Fruit fly (Drosophila melanogaster) whole organism, embryonic: Measurements from ENCODE around the gene CG43137.

ENCODE experiments used
- Bgb ChIP-seq: fragments of 200-800 bp; sonication (Bioruptor generic); IDR thresholded peaks from 2 replicates; pipeline ENCODE4 v1.3.6; 2022; ENCODE audit warnings: missing biosample characterization, missing genetic modification characterization; ENCODE audit not compliant: partially characterized antibody
- CG10543 ChIP-seq: fragments of 200-800 bp; sonication (Bioruptor generic); optimal IDR thresholded peaks from 3 replicates; lab custom pipeline; 2017; ENCODE audit warnings: missing biosample characterization, mild to moderate bottlenecking, missing genetic modification characterization, moderate library complexity
- CG10979 ChIP-seq: fragments of 200-800 bp; sonication (Bioruptor generic); optimal IDR thresholded peaks from 2 replicates; lab custom pipeline; 2018; ENCODE audit warnings: missing biosample characterization, mild to moderate bottlenecking, missing genetic modification characterization, moderate library complexity
- CG11456 ChIP-seq: fragments of 200-800 bp; sonication (Bioruptor generic); IDR thresholded peaks from 3 replicates; pipeline ENCODE4 v1.3.6; 2022; ENCODE audit warnings: missing biosample characterization, missing genetic modification characterization
- CG11504 ChIP-seq: fragments of 200-800 bp; sonication (Bioruptor generic); optimal IDR thresholded peaks from 3 replicates; lab custom pipeline; 2019; ENCODE audit warnings: missing biosample characterization, mild to moderate bottlenecking, missing genetic modification characterization, moderate library complexity
- CG12155 ChIP-seq: fragments of 200-800 bp; sonication (Bioruptor generic); optimal IDR thresholded peaks from 3 replicates; lab custom pipeline; 2016; ENCODE audit warnings: missing biosample characterization, missing genetic modification characterization
- CG12299 ChIP-seq: fragments of 200-800 bp; sonication (Bioruptor generic); optimal IDR thresholded peaks from 2 replicates; lab custom pipeline; 2018; ENCODE audit warnings: missing biosample characterization, mild to moderate bottlenecking, missing genetic modification characterization
- CG1233 ChIP-seq: fragments of 200-800 bp; sonication (Bioruptor generic); optimal IDR thresholded peaks from 4 replicates; lab custom pipeline; 2018; ENCODE audit warnings: missing biosample characterization, mild to moderate bottlenecking, missing genetic modification characterization
- CG13624 ChIP-seq: fragments of 200-800 bp; sonication (Bioruptor generic); optimal IDR thresholded peaks from 2 replicates; lab custom pipeline; 2016; ENCODE audit warnings: missing biosample characterization, missing genetic modification characterization
- CG13894 ChIP-seq: fragments of 200-800 bp; sonication (Bioruptor generic); optimal IDR thresholded peaks from 3 replicates; lab custom pipeline; 2018; ENCODE audit warnings: missing biosample characterization, mild to moderate bottlenecking, missing genetic modification characterization, moderate library complexity
- CG15601 ChIP-seq: fragments of 200-800 bp; sonication (Bioruptor generic); optimal IDR thresholded peaks from 3 replicates; lab custom pipeline; 2019; ENCODE audit warnings: missing biosample characterization, mild to moderate bottlenecking, missing genetic modification characterization, moderate library complexity
- CG1603 ChIP-seq: fragments of 200-800 bp; sonication (Bioruptor generic); optimal IDR thresholded peaks from 2 replicates; lab custom pipeline; 2019; ENCODE audit warnings: missing biosample characterization, mild to moderate bottlenecking, missing genetic modification characterization, moderate library complexity
- CG18262 ChIP-seq: fragments of 200-800 bp; optimal IDR thresholded peaks from 3 replicates; lab custom pipeline; 2019; ENCODE audit warnings: missing biosample characterization, mild to moderate bottlenecking, missing genetic modification characterization, moderate library complexity
- CG30403 ChIP-seq: fragments of 200-800 bp; sonication (Bioruptor generic); optimal IDR thresholded peaks from 3 replicates; lab custom pipeline; 2016; ENCODE audit warnings: missing biosample characterization, missing genetic modification characterization
- CG30431 ChIP-seq: fragments of 200-800 bp; sonication (Bioruptor generic); optimal IDR thresholded peaks from 2 replicates; lab custom pipeline; 2017; ENCODE audit warnings: missing biosample characterization, missing genetic modification characterization
- CG3163 ChIP-seq: fragments of 200-800 bp; sonication (Bioruptor generic); optimal IDR thresholded peaks from 3 replicates; lab custom pipeline; 2016; ENCODE audit warnings: missing biosample characterization, missing genetic modification characterization
- CG33557 ChIP-seq: fragments of 200-800 bp; sonication (Bioruptor generic); optimal IDR thresholded peaks from 2 replicates; lab custom pipeline; 2019; ENCODE audit warnings: missing biosample characterization, mild to moderate bottlenecking, missing genetic modification characterization, moderate library complexity
- CG4617 ChIP-seq: fragments of 200-800 bp; sonication (Bioruptor generic); optimal IDR thresholded peaks from 3 replicates; lab custom pipeline; 2016; ENCODE audit warnings: missing biosample characterization, missing genetic modification characterization, borderline replicate concordance
- CG4707 ChIP-seq: fragments of 200-800 bp; sonication (Bioruptor generic); optimal IDR thresholded peaks from 2 replicates; lab custom pipeline; 2018; ENCODE audit warnings: missing biosample characterization, mild to moderate bottlenecking, missing genetic modification characterization, moderate library complexity
- CG4820 ChIP-seq: fragments of 200-800 bp; sonication (Bioruptor generic); optimal IDR thresholded peaks from 3 replicates; lab custom pipeline; 2016; ENCODE audit warnings: missing biosample characterization, missing genetic modification characterization
- CG6791 ChIP-seq: fragments of 200-800 bp; sonication (Bioruptor generic); IDR thresholded peaks from 3 replicates; pipeline ENCODE4 v1.3.6; 2022; ENCODE audit warnings: missing biosample characterization, missing genetic modification characterization; ENCODE audit not compliant: partially characterized antibody
- CG7928 ChIP-seq: fragments of 200-800 bp; sonication (Bioruptor generic); optimal IDR thresholded peaks from 2 replicates; lab custom pipeline; 2017; ENCODE audit warnings: missing biosample characterization, mild to moderate bottlenecking, missing genetic modification characterization
- Chrac-16 ChIP-seq: fragments of 200-800 bp; sonication (Bioruptor generic); optimal IDR thresholded peaks from 3 replicates; lab custom pipeline; 2016; ENCODE audit warnings: missing biosample characterization, missing genetic modification characterization
- D19A ChIP-seq: fragments of 200-800 bp; optimal IDR thresholded peaks from 3 replicates; lab custom pipeline; 2019; ENCODE audit warnings: missing biosample characterization, mild to moderate bottlenecking, missing genetic modification characterization, moderate library complexity
- Dp ChIP-seq: fragments of 200-800 bp; sonication (Bioruptor generic); optimal IDR thresholded peaks from 2 replicates; lab custom pipeline; 2018; ENCODE audit warnings: missing biosample characterization, mild to moderate bottlenecking, missing genetic modification characterization, moderate library complexity
- Hr51 ChIP-seq, 2 experiments: fragments of 200-800 bp; sonication (Bioruptor generic); optimal IDR thresholded peaks; 2 replicates in 1 of 2; 3 replicates in 1 of 2; lab custom pipeline; 2016 to 2018; ENCODE audit warnings: missing biosample characterization in 2 of 2, missing genetic modification characterization in 2 of 2, mild to moderate bottlenecking in 1 of 2, moderate library complexity in 1 of 2
- Mes4 ChIP-seq: fragments of 200-800 bp; sonication (Bioruptor generic); optimal IDR thresholded peaks from 2 replicates; lab custom pipeline; 2016; ENCODE audit warnings: missing biosample characterization, missing genetic modification characterization
- Nf-YC ChIP-seq: fragments of 200-800 bp; optimal IDR thresholded peaks from 3 replicates; lab custom pipeline; 2019; ENCODE audit warnings: missing biosample characterization, mild to moderate bottlenecking, missing genetic modification characterization, moderate library complexity
- Trl ChIP-seq, 3 experiments: fragments of >200 bp in 2 of 3; fragments of 200-800 bp in 1 of 3; sonication (Bioruptor generic) in 1 of 3; optimal IDR thresholded peaks; 2 replicates in 1 of 3; 3 replicates in 2 of 3; lab custom pipeline; 2016 to 2017; ENCODE audit warnings: missing biosample characterization in 1 of 3, missing genetic modification characterization in 1 of 3
- bsh ChIP-seq, 2 experiments: fragments of 200-800 bp; sonication (Bioruptor generic); optimal IDR thresholded peaks; 2 replicates each; lab custom pipeline; 2017 to 2018; ENCODE audit warnings: mild to moderate bottlenecking in 2 of 2, missing biosample characterization in 2 of 2, missing genetic modification characterization in 2 of 2, moderate library complexity in 1 of 2
- da ChIP-seq: fragments of 200-800 bp; sonication (Bioruptor generic); optimal IDR thresholded peaks from 2 replicates; lab custom pipeline; 2016; ENCODE audit warnings: missing biosample characterization, missing genetic modification characterization
- dan ChIP-seq: fragments of 200-800 bp; sonication (Bioruptor generic); IDR thresholded peaks from 2 replicates; pipeline ENCODE4 v1.3.6; 2022; ENCODE audit warnings: missing biosample characterization, missing genetic modification characterization
- dmrt11E ChIP-seq: fragments of 200-800 bp; sonication (Bioruptor generic); optimal IDR thresholded peaks from 3 replicates; lab custom pipeline; 2018; ENCODE audit warnings: missing biosample characterization, mild to moderate bottlenecking, missing genetic modification characterization, moderate library complexity
- dysf ChIP-seq: fragments of 200-800 bp; sonication (Bioruptor generic); IDR thresholded peaks from 3 replicates; pipeline ENCODE4 v1.3.6; 2022; ENCODE audit warnings: missing biosample characterization, missing genetic modification characterization
- gcm ChIP-seq: fragments of 200-800 bp; sonication (Bioruptor generic); optimal IDR thresholded peaks from 2 replicates; lab custom pipeline; 2019; ENCODE audit warnings: missing biosample characterization, mild to moderate bottlenecking, missing genetic modification characterization, moderate library complexity
- gfzf ChIP-seq: fragments of 200-800 bp; sonication (Bioruptor generic); optimal IDR thresholded peaks from 2 replicates; lab custom pipeline; 2016; ENCODE audit warnings: missing biosample characterization, mild to moderate bottlenecking, missing genetic modification characterization, moderate library complexity
- inv ChIP-seq: fragments of 200-800 bp; sonication (Bioruptor generic); IDR thresholded peaks from 2 replicates; pipeline ENCODE4 v1.3.6; 2022; ENCODE audit warnings: missing biosample characterization, missing genetic modification characterization; ENCODE audit not compliant: partially characterized antibody
- lab ChIP-seq: fragments of 200-800 bp; sonication (Bioruptor generic); optimal IDR thresholded peaks from 3 replicates; lab custom pipeline; 2017; ENCODE audit warnings: missing biosample characterization, missing genetic modification characterization, mild to moderate bottlenecking, moderate library complexity, missing genetic modification reagents
- onecut ChIP-seq: fragments of 200-800 bp; sonication (Bioruptor generic); IDR thresholded peaks from 2 replicates; pipeline ENCODE4 v1.3.6; 2022; ENCODE audit warnings: missing biosample characterization, missing genetic modification characterization
- otp ChIP-seq: fragments of 200-800 bp; sonication (Bioruptor generic); IDR thresholded peaks from 3 replicates; pipeline ENCODE4, ENCODE4 v1.3.6; 2022; ENCODE audit warnings: missing biosample characterization, missing genetic modification characterization
- phol ChIP-seq: fragments of 200-800 bp; sonication (Bioruptor generic); optimal IDR thresholded peaks from 3 replicates; lab custom pipeline; 2018; ENCODE audit warnings: missing biosample characterization, mild to moderate bottlenecking, missing genetic modification characterization, moderate library complexity
- pros ChIP-seq: fragments of 200-800 bp; sonication (Bioruptor generic); optimal IDR thresholded peaks from 3 replicates; lab custom pipeline; 2019; ENCODE audit warnings: missing biosample characterization, mild to moderate bottlenecking, missing genetic modification characterization, moderate library complexity
- rib ChIP-seq: fragments of 200-800 bp; sonication (Bioruptor generic); IDR thresholded peaks from 2 replicates; pipeline ENCODE4 v1.3.6; 2022; ENCODE audit warnings: missing biosample characterization, missing genetic modification characterization
- salm ChIP-seq: fragments of 200-800 bp; sonication (Bioruptor generic); optimal IDR thresholded peaks from 2 replicates; lab custom pipeline; 2018; ENCODE audit warnings: missing biosample characterization, mild to moderate bottlenecking, missing genetic modification characterization
- so ChIP-seq: fragments of 200-800 bp; sonication (Bioruptor generic); IDR thresholded peaks from 3 replicates; pipeline ENCODE4 v1.3.6; 2022; ENCODE audit warnings: missing biosample characterization, missing genetic modification characterization
- sob ChIP-seq: fragments of 200-800 bp; sonication (Bioruptor generic); IDR thresholded peaks from 2 replicates; pipeline ENCODE4 v1.3.6; 2022; ENCODE audit warnings: missing biosample characterization, missing genetic modification characterization
- tin ChIP-seq: fragments of 200-800 bp; sonication (Bioruptor generic); optimal IDR thresholded peaks from 3 replicates; lab custom pipeline; 2016; ENCODE audit warnings: missing biosample characterization, missing genetic modification characterization
- toy ChIP-seq: fragments of 200-800 bp; sonication (Bioruptor generic); IDR thresholded peaks from 2 replicates; pipeline ENCODE4 v1.3.6; 2022; ENCODE audit warnings: missing biosample characterization, missing genetic modification characterization
- zfh2 ChIP-seq: fragments of 200-800 bp; sonication (Bioruptor generic); optimal IDR thresholded peaks from 2 replicates; lab custom pipeline; 2016; ENCODE audit warnings: missing biosample characterization, missing genetic modification characterization

The CG43137 gene

dm6 chrX:5907916-5908315 lies 43.0 kb upstream of the CG43137 start, which contains the start of gene CG12236 (continued):
- TF ChIP-seq CG6791 (GFP tag; lab: Robert Waterston, UW) (peak; percentile 59; the same call in 2 of the 3 replicates), toy (GFP tag; lab: Robert Waterston, UW) (no peak), dmrt11E (peak; percentile 29), CG4820 (GFP tag; lab: Kevin White, UChicago) (no peak), zfh2 (peak; percentile 41), Nf-YC (peak; percentile 47), Hr51 (GFP tag; optimal IDR thresholded peaks at IDR 0.05; lab: Kevin White, UChicago) (peak in 1 of 2 experiments; percentile 47), onecut (GFP tag; lab: Robert Waterston, UW) (0 out of 2 replicates have a peak, but pooled peaks have one; percentile 30), CG1233 (GFP tag; lab: Kevin White, UChicago) (peak; percentile 23), CG10979 (tag; lab: Kevin White, UChicago) (peak; percentile 28), CG11504 (tag; lab: Kevin White, UChicago) (peak; percentile 79), rib (GFP tag; lab: Robert Waterston, UW) (peak; percentile 96), dysf (GFP tag; lab: Robert Waterston, UW) (0 out of 3 replicates have a peak, but pooled peaks have one; percentile 24), CG18262 (tag; lab: Kevin White, UChicago) (peak; percentile 22), CG7928 (peak; percentile 61), D19A (tag; lab: Kevin White, UChicago) (peak; percentile 35), CG3163 (GFP tag; lab: Kevin White, UChicago) (peak; percentile 26), otp (GFP tag; lab: Robert Waterston, UW) (no peak), gcm (GFP tag; lab: Kevin White, UChicago) (no peak), CG13894 (tag; lab: Kevin White, UChicago) (peak; percentile 71), pros (GFP tag; lab: Kevin White, UChicago) (peak; percentile 12), Chrac-16 (GFP tag; lab: Kevin White, UChicago) (peak; percentile 13), Dp (GFP tag; lab: Kevin White, UChicago) (peak; percentile 97), sob (peak; percentile 66), CG11456 (GFP tag; lab: Robert Waterston, UW) (peak; percentile 80; the same call in 2 of the 3 replicates), CG4617 (GFP tag; lab: Kevin White, UChicago) (peak; percentile 79), CG13624 (GFP tag; lab: Kevin White, UChicago) (peak; percentile 51), CG4707 (GFP tag; lab: Kevin White, UChicago) (peak; percentile 13), dan (no peak), phol (tag; lab: Kevin White, UChicago) (peak; percentile 100), CG12155 (peak; percentile 20), CG12299 (tag; lab: Kevin White, UChicago) (no peak), CG33557 (GFP tag; lab: Kevin White, UChicago) (no peak), da (peak; percentile 58), Trl (optimal IDR thresholded peaks at IDR 0.05; lab: Kevin White, UChicago) (no peak), Trl (GFP tag; optimal IDR thresholded peaks at IDR 0.05; lab: Kevin White, UChicago) (peak; percentile 49), bsh (GFP tag; optimal IDR thresholded peaks at IDR 0.05; lab: Kevin White, UChicago) (peak in 1 of 2 experiments; percentile 12), CG15601 (tag; lab: Kevin White, UChicago) (peak; percentile 33), lab (GFP tag; lab: Kevin White, UChicago) (peak; percentile 71), CG30403 (GFP tag; lab: Kevin White, UChicago) (peak; percentile 30), so (GFP tag; lab: Robert Waterston, UW) (peak; percentile 15; the same call in 1 of the 3 replicates), salm (tag; lab: Kevin White, UChicago) (no peak), Bgb (peak; percentile 33; the same call in 1 of the 2 replicates), CG1603 (tag; lab: Kevin White, UChicago) (peak; percentile 88), inv (GFP tag; lab: Robert Waterston, UW) (no peak), tin (peak; percentile 42), Mes4 (GFP tag; lab: Kevin White, UChicago) (peak; percentile 1), gfzf (GFP tag; lab: Kevin White, UChicago) (peak; percentile 43), CG30431 (GFP tag; lab: Kevin White, UChicago) (no peak), CG10543 (GFP tag; lab: Kevin White, UChicago) (peak; percentile 48)
